Worm (Caenorhabditis elegans): ENCODE data around the gene cnc-3.

The cnc-3 gene

ce11 chrV:1480841-1481240 lies 33.0 kb downstream of the cnc-3 start:
- TF ChIP-seq nhr-80 (tag; optimal IDR thresholded peaks at IDR 0.05) (no peak), K12H6.12 (tag; optimal IDR thresholded peaks at IDR 0.05) (peak; percentile 37)

- TF ChIP-seq ceh-100 (GFP tag; IDR thresholded peaks at IDR 0.05): no peak
- no peak for TF ChIP-seq hlh-26 (GFP tag; conservative IDR thresholded peaks at IDR 0.05)
- no peak for TF ChIP-seq sptf-2 (GFP tag; optimal IDR thresholded peaks at IDR 0.05)
- TF ChIP-seq nfya-1 (tag; optimal IDR thresholded peaks at IDR 0.05; ENCODE audit: borderline replicate concordance, insufficient read depth): no peak
- no peak for TF ChIP-seq ceh-91 (GFP tag; IDR thresholded peaks at IDR 0.05)
- TF ChIP-seq let-526 (GFP tag; IDR thresholded peaks at IDR 0.05): no peak
- TF ChIP-seq dox-1 (GFP tag; IDR thresholded peaks at IDR 0.05): no peak
- TF ChIP-seq C06A6.2 (GFP tag; conservative IDR thresholded peaks at IDR 0.05): no peak
- no peak for TF ChIP-seq pha-4 (tag; optimal IDR thresholded peaks at IDR 0.05)
- no peak for TF ChIP-seq egrh-3 (GFP tag; IDR thresholded peaks at IDR 0.05)
Observed at ce11 chrV:1481742-1482141, 33.9 kb downstream of the cnc-3 start, which contains the start of gene C38C3.4. C38C3.4 (plus strand) TSS chrV:1482042.

ce11 chrV:1486031-1486430 lies 38.2 kb downstream of the cnc-3 start:
- TF ChIP-seq ets-4 (GFP tag; optimal IDR thresholded peaks at IDR 0.05) (no peak), tbx-9 (tag; optimal IDR thresholded peaks at IDR 0.05; ENCODE audit: borderline replicate concordance) (no peak), die-1 (tag; optimal IDR thresholded peaks at IDR 0.05) (no peak)

ce11 chrV:1487262-1487661 lies 39.5 kb downstream of the cnc-3 start:
- TF ChIP-seq C06A6.2 (GFP tag; conservative IDR thresholded peaks at IDR 0.05) (no peak), sptf-2 (GFP tag; optimal IDR thresholded peaks at IDR 0.05) (no peak), dpff-1 (tag; optimal IDR thresholded peaks at IDR 0.05) (no peak), gei-17 (GFP tag; optimal IDR thresholded peaks at IDR 0.05) (no peak), F39B2.1 (GFP tag; IDR thresholded peaks at IDR 0.05) (no peak), egrh-3 (GFP tag; IDR thresholded peaks at IDR 0.05) (no peak)

- TF ChIP-seq fkh-3 (tag; optimal IDR thresholded peaks at IDR 0.05) (no peak), attf-6 (GFP tag; IDR thresholded peaks at IDR 0.05) (no peak), F23B12.7 (tag; optimal IDR thresholded peaks at IDR 0.05; ENCODE audit: insufficient read depth) (no peak), athp-1 (tag; optimal IDR thresholded peaks at IDR 0.05) (no peak), F39B2.1 (GFP tag; IDR thresholded peaks at IDR 0.05) (no peak), unc-62 (GFP tag; optimal IDR thresholded peaks at IDR 0.05) (no peak), B0336.3 (GFP tag; IDR thresholded peaks at IDR 0.05) (no peak), zfh-2 (GFP tag; conservative IDR thresholded peaks at IDR 0.05) (no peak), efl-1 (GFP tag; optimal IDR thresholded peaks at IDR 0.05) (no peak), nfyb-1 (GFP tag; IDR thresholded peaks at IDR 0.05) (no peak), let-526 (GFP tag; IDR thresholded peaks at IDR 0.05) (no peak), F57C9.4 (tag; optimal IDR thresholded peaks at IDR 0.05) (no peak), madf-10 (tag; optimal IDR thresholded peaks at IDR 0.05) (no peak), atf-7 (tag; optimal IDR thresholded peaks at IDR 0.05) (no peak), nhr-80 (tag; optimal IDR thresholded peaks at IDR 0.05) (no peak), somi-1 (GFP tag; optimal IDR thresholded peaks at IDR 0.05) (no peak), lsl-1 (GFP tag; optimal IDR thresholded peaks at IDR 0.05) (no peak), hrde-1 (tag; optimal IDR thresholded peaks at IDR 0.05; ENCODE audit: borderline replicate concordance) (no peak), sea-2 (GFP tag; IDR thresholded peaks at IDR 0.05) (no peak)
Observed at ce11 chrV:1488642-1489041, 40.8 kb downstream of the cnc-3 start.
